Fruit fly (Drosophila melanogaster): ENCODE measurements around the gene CG2694.

DNA sequence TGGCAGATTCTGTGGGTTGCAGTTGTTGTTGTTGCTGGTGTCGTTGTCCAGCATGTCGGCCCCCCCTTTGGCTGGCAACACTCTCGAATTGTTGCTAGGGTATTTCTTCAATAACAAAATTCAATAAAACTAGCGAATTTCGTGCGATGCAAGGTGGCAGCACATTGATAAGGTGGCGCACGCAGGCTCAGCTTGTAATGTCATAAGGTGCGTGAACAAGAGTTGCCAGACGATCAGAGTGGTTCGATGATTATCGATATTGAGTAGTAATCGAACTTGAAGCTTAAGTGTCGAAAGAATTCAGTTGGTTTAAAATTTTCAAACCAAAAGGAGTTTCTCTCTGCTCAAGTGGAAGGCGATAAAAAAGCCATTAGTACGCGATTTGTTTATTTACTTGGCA, 6.2 kb downstream of the CG2694 start, which contains the start of gene CG2701:
- TF ChIP-seq Hr78 (GFP tag; optimal IDR thresholded peaks at IDR 0.05) = no peak
- peak; percentile 95 for TF ChIP-seq MBD-R2 (GFP tag; IDR thresholded peaks at IDR 0.05)
- peak; percentile 79 for TF ChIP-seq bbx (GFP tag; IDR thresholded peaks at IDR 0.05; ENCODE audit: partially characterized antibody)
- TF ChIP-seq pnt (GFP tag; optimal IDR thresholded peaks at IDR 0.05) = no peak
- TF ChIP-seq bcd (GFP tag; optimal IDR thresholded peaks at IDR 0.05) = no peak
- peak; percentile 87 for TF ChIP-seq MESR4 (GFP tag; optimal IDR thresholded peaks at IDR 0.05)
- TF ChIP-seq Hr3 (GFP tag; optimal IDR thresholded peaks at IDR 0.05) = no peak
- no peak for TF ChIP-seq psq (GFP tag; optimal IDR thresholded peaks at IDR 0.05)
- TF ChIP-seq al (GFP tag; IDR thresholded peaks at IDR 0.05) = no peak
- peak in 1 of 2 experiments; percentile 18 for TF ChIP-seq crp (GFP tag; optimal IDR thresholded peaks at IDR 0.05)
- TF ChIP-seq lab (GFP tag; optimal IDR thresholded peaks at IDR 0.05) = no peak
